Fruit fly (Drosophila melanogaster) whole organism, pupa: ENCODE measurements around the gene Etl1.
A peak's percentile ranks its signal among the peaks of the same experiment; 100 is the strongest.

ENCODE experiments used
- CG13204 ChIP-seq: fragments of 200-800 bp; sonication (Bioruptor generic); optimal IDR thresholded peaks from 2 replicates; lab custom pipeline; 2018; ENCODE audit warnings: missing biosample characterization, mild to moderate bottlenecking, missing genetic modification characterization, moderate library complexity
- CG15710 ChIP-seq: fragments of 200-800 bp; sonication (Bioruptor generic); optimal IDR thresholded peaks from 2 replicates; lab custom pipeline; 2018; ENCODE audit warnings: missing biosample characterization, mild to moderate bottlenecking, missing genetic modification characterization, moderate library complexity
- CG17806 ChIP-seq: fragments of 200-800 bp; sonication (Bioruptor generic); optimal IDR thresholded peaks from 2 replicates; lab custom pipeline; 2018; ENCODE audit warnings: missing biosample characterization, mild to moderate bottlenecking, missing genetic modification characterization, moderate library complexity
- CG34367 ChIP-seq: fragments of 200-800 bp; sonication (Bioruptor generic); optimal IDR thresholded peaks from 2 replicates; lab custom pipeline; 2018; ENCODE audit warnings: missing biosample characterization, mild to moderate bottlenecking, missing genetic modification characterization
- CG8159 ChIP-seq: fragments of 200-800 bp; sonication (Bioruptor generic); optimal IDR thresholded peaks from 3 replicates; lab custom pipeline; 2018; ENCODE audit warnings: missing biosample characterization, mild to moderate bottlenecking, missing genetic modification characterization, moderate library complexity
- CG8301 ChIP-seq: fragments of 200-800 bp; sonication (Bioruptor generic); optimal IDR thresholded peaks from 2 replicates; lab custom pipeline; 2018; ENCODE audit warnings: missing biosample characterization, mild to moderate bottlenecking, missing genetic modification characterization
- CG9948 ChIP-seq: fragments of 200-800 bp; sonication (Bioruptor generic); optimal IDR thresholded peaks from 2 replicates; lab custom pipeline; 2018; ENCODE audit warnings: missing biosample characterization, mild to moderate bottlenecking, missing genetic modification characterization, moderate library complexity
- Ets98B ChIP-seq: fragments of 200-800 bp; sonication (Bioruptor generic); IDR thresholded peaks from 2 replicates; pipeline ENCODE4 v1.3.6; 2022; ENCODE audit warnings: missing biosample characterization, missing genetic modification characterization
- Pif1A ChIP-seq: fragments of 200-800 bp; sonication (Bioruptor generic); optimal IDR thresholded peaks from 3 replicates; lab custom pipeline; 2016; ENCODE audit warnings: missing biosample characterization, missing genetic modification characterization

dm6 chr2L:9906641-9907040, 5.8 kb downstream of the Etl1 start:
- TF ChIP-seq CG17806 (tag; lab: Kevin White, UChicago) (peak; percentile 38), Pif1A (GFP tag; lab: Kevin White, UChicago) (peak; percentile 2), CG13204 (GFP tag; lab: Kevin White, UChicago) (no peak), Ets98B (GFP tag; lab: Robert Waterston, UW) (peak; percentile 74), CG9948 (tag; lab: Kevin White, UChicago) (peak; percentile 12), CG34367 (tag; lab: Kevin White, UChicago) (no peak), CG8301 (tag; lab: Kevin White, UChicago) (peak; percentile 61), CG8159 (tag; lab: Kevin White, UChicago) (peak; percentile 43), CG15710 (tag; lab: Kevin White, UChicago) (no peak)
